Worm (Caenorhabditis elegans): ENCODE measurements around the gene syg-2.

The syg-2 gene

DNA sequence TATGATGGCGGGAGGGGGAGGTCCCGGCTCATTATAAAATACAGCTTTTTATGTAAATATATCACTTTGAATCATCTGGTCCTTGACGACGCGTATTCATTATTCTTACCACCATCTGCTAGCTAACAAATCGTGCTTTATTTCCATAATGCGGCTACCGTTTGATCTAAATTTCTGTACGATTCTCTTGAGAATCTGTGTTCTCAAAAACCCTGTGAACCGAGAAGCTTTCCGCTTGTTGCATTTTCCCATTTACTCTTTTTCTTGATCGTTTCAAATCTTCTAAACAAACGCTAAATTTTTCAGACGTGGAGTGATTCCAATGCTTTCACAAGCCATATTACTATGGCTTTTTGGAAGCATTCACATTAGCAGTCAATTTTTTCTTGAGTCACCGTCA, at the start of gene syg-2:
syg-2 (plus strand) TSS at position 301 of the 400 bp plus-strand sequence.
- TF ChIP-seq nhr-12 (tag; optimal IDR thresholded peaks at IDR 0.05) (no peak), cnd-1 (tag; optimal IDR thresholded peaks at IDR 0.05) (no peak), ceh-39 (tag; optimal IDR thresholded peaks at IDR 0.05) (no peak), nhr-76 (tag; optimal IDR thresholded peaks at IDR 0.05) (no peak), ztf-11 (tag; optimal IDR thresholded peaks at IDR 0.05) (no peak), ces-1 (GFP tag; optimal IDR thresholded peaks at IDR 0.05) (no peak), unc-62 (GFP tag; optimal IDR thresholded peaks at IDR 0.05) (no peak), drap-1 (GFP tag; optimal IDR thresholded peaks at IDR 0.05) (no peak), ceh-83 (GFP tag; optimal IDR thresholded peaks at IDR 0.05) (no peak), flh-1 (GFP tag; optimal IDR thresholded peaks at IDR 0.05) (no peak)

ce11 chrX:14607770-14608169, 47.0 kb upstream of the syg-2 start:
- TF ChIP-seq ceh-83 (GFP tag; optimal IDR thresholded peaks at IDR 0.05) (no peak), mep-1 (tag; optimal IDR thresholded peaks at IDR 0.05) (no peak), ceh-43 (GFP tag; optimal IDR thresholded peaks at IDR 0.05) (no peak), unc-62 (GFP tag; optimal IDR thresholded peaks at IDR 0.05) (no peak), hlh-1 (tag; optimal IDR thresholded peaks at IDR 0.05) (no peak), bed-3 (GFP tag; optimal IDR thresholded peaks at IDR 0.05) (no peak), nhr-28 (tag; optimal IDR thresholded peaks at IDR 0.05) (no peak), mls-2 (tag; optimal IDR thresholded peaks at IDR 0.05) (no peak), ham-2 (GFP tag; optimal IDR thresholded peaks at IDR 0.05) (no peak), zip-8 (tag; optimal IDR thresholded peaks at IDR 0.05) (no peak), lin-13 (tag; optimal IDR thresholded peaks at IDR 0.05) (no peak), nhr-12 (tag; optimal IDR thresholded peaks at IDR 0.05) (no peak), nhr-76 (tag; optimal IDR thresholded peaks at IDR 0.05) (no peak), sptf-1 (tag; optimal IDR thresholded peaks at IDR 0.05) (no peak), sem-2 (GFP tag; optimal IDR thresholded peaks at IDR 0.05) (no peak), snpc-4 (tag; optimal IDR thresholded peaks at IDR 0.05) (no peak), lin-32 (GFP tag; optimal IDR thresholded peaks at IDR 0.05) (no peak), flh-1 (GFP tag; optimal IDR thresholded peaks at IDR 0.05) (no peak), ces-1 (GFP tag; optimal IDR thresholded peaks at IDR 0.05) (no peak), M03D4.4 (tag; optimal IDR thresholded peaks at IDR 0.05) (no peak)

- no peak for TF ChIP-seq nhr-76 (tag; optimal IDR thresholded peaks at IDR 0.05)
- no peak for TF ChIP-seq elt-1 (tag; optimal IDR thresholded peaks at IDR 0.05; ENCODE audit: borderline replicate concordance, insufficient read depth)
- TF ChIP-seq mep-1 (tag; optimal IDR thresholded peaks at IDR 0.05), result no peak
- TF ChIP-seq M03D4.4 (tag; optimal IDR thresholded peaks at IDR 0.05), result no peak
- no peak for TF ChIP-seq mls-2 (tag; optimal IDR thresholded peaks at IDR 0.05)
- no peak for TF ChIP-seq lin-32 (GFP tag; optimal IDR thresholded peaks at IDR 0.05)
- TF ChIP-seq snpc-4 (tag; optimal IDR thresholded peaks at IDR 0.05), result no peak
- TF ChIP-seq unc-39 (tag; optimal IDR thresholded peaks at IDR 0.05), result no peak
- TF ChIP-seq ces-1 (GFP tag; optimal IDR thresholded peaks at IDR 0.05), result no peak
- no peak for TF ChIP-seq nhr-2 (tag; optimal IDR thresholded peaks at IDR 0.05)
- TF ChIP-seq ceh-43 (GFP tag; optimal IDR thresholded peaks at IDR 0.05), result no peak
- peak; percentile 30 for TF ChIP-seq ham-2 (GFP tag; optimal IDR thresholded peaks at IDR 0.05)
- no peak for TF ChIP-seq ceh-39 (tag; optimal IDR thresholded peaks at IDR 0.05)
- TF ChIP-seq unc-120 (tag; optimal IDR thresholded peaks at IDR 0.05; ENCODE audit: poor library complexity, severe bottlenecking), result peak; percentile 61
- TF ChIP-seq hlh-1 (tag; optimal IDR thresholded peaks at IDR 0.05), result peak; percentile 21
- no peak for TF ChIP-seq ceh-83 (GFP tag; optimal IDR thresholded peaks at IDR 0.05)
- TF ChIP-seq lsy-2 (tag; optimal IDR thresholded peaks at IDR 0.05), result no peak
- peak; percentile 10 for TF ChIP-seq cnd-1 (tag; optimal IDR thresholded peaks at IDR 0.05)
- peak; percentile 83 for TF ChIP-seq zip-8 (tag; optimal IDR thresholded peaks at IDR 0.05)
- TF ChIP-seq tbx-8 (GFP tag; optimal IDR thresholded peaks at IDR 0.05), result no peak
- TF ChIP-seq drap-1 (GFP tag; optimal IDR thresholded peaks at IDR 0.05), result no peak
- TF ChIP-seq mab-5 (tag; optimal IDR thresholded peaks at IDR 0.05), result no peak
- TF ChIP-seq elt-3 (tag; optimal IDR thresholded peaks at IDR 0.05), result no peak
- no peak for TF ChIP-seq blmp-1 (tag; optimal IDR thresholded peaks at IDR 0.05)
- no peak for TF ChIP-seq bed-3 (GFP tag; optimal IDR thresholded peaks at IDR 0.05)
- no peak for TF ChIP-seq sptf-1 (tag; optimal IDR thresholded peaks at IDR 0.05)
- TF ChIP-seq nhr-12 (tag; optimal IDR thresholded peaks at IDR 0.05), result no peak
- TF ChIP-seq pha-4 (tag; optimal IDR thresholded peaks at IDR 0.05), result peak; percentile 35
- TF ChIP-seq unc-62 (GFP tag; optimal IDR thresholded peaks at IDR 0.05), result no peak
- no peak for TF ChIP-seq flh-1 (GFP tag; optimal IDR thresholded peaks at IDR 0.05)
These were observed 44.5 kb upstream of the syg-2 start for ce11 chrX:14610093-14610763.

Measured in whole organism, mixed stage, embryonic.